Worm (Caenorhabditis elegans) whole organism, early embryonic: ENCODE data around the gene amdh-1.

ENCODE experiments used
- B0310.2 ChIP-seq: sonication (generic microtip); optimal IDR thresholded peaks from 2 replicates; lab custom pipeline; 2016; ENCODE audit warnings: mild to moderate bottlenecking, missing genetic modification characterization, missing compliant biosample characterization
- F13C5.2 ChIP-seq: sonication (generic microtip); optimal IDR thresholded peaks from 2 replicates; lab custom pipeline; 2017; ENCODE audit warnings: mild to moderate bottlenecking, missing genetic modification characterization, inconsistent platforms, missing compliant biosample characterization
- aly-1 ChIP-seq: sonication (generic microtip); optimal IDR thresholded peaks from 2 replicates; lab custom pipeline; 2016; ENCODE audit warnings: missing genetic modification characterization, missing compliant biosample characterization
- ama-1 ChIP-seq: fragments of 150-350 bp; optimal IDR thresholded peaks from 2 replicates; lab custom pipeline; 2014
- ceh-13 ChIP-seq: fragments of 200-800 bp; sonication (Bioruptor generic); optimal IDR thresholded peaks from 2 replicates; lab custom pipeline; 2018; ENCODE audit warnings: mild to moderate bottlenecking, missing genetic modification characterization, missing compliant biosample characterization
- ceh-36 ChIP-seq: sonication (generic microtip); optimal IDR thresholded peaks from 2 replicates; lab custom pipeline; 2016; ENCODE audit warnings: missing genetic modification characterization, inconsistent platforms, missing compliant biosample characterization
- flt-1 ChIP-seq: fragments of 200-800 bp; sonication (Bioruptor generic); IDR thresholded peaks from 2 replicates; pipeline ENCODE4 v1.3.6; 2022; ENCODE audit warnings: missing genetic modification characterization, missing compliant biosample characterization
- hmbx-1 ChIP-seq: sonication (generic microtip); optimal IDR thresholded peaks from 2 replicates; lab custom pipeline; 2016; ENCODE audit warnings: mild to moderate bottlenecking, missing genetic modification characterization, missing compliant biosample characterization
- hmg-4 ChIP-seq: fragments of 200-800 bp; sonication (Bioruptor generic); optimal IDR thresholded peaks from 2 replicates; lab custom pipeline; 2018; ENCODE audit warnings: mild to moderate bottlenecking, missing genetic modification characterization, missing compliant biosample characterization
- hnd-1 ChIP-seq: sonication (generic microtip); optimal IDR thresholded peaks from 2 replicates; lab custom pipeline; 2016; ENCODE audit warnings: missing genetic modification characterization, missing compliant biosample characterization
- pes-1 ChIP-seq: fragments of 200-800 bp; sonication (Bioruptor generic); IDR thresholded peaks from 2 replicates; pipeline ENCODE4 v1.3.6; 2022; ENCODE audit warnings: missing genetic modification reagents, missing genetic modification characterization, missing compliant biosample characterization
- scrt-1 ChIP-seq: fragments of 200-800 bp; sonication (Bioruptor generic); IDR thresholded peaks from 2 replicates; pipeline ENCODE4 v1.3.6; 2022; ENCODE audit warnings: missing genetic modification characterization, missing compliant biosample characterization
- tbx-37 ChIP-seq: fragments of 200-800 bp; sonication (Bioruptor generic); conservative IDR thresholded peaks from 2 replicates; pipeline ENCODE4 v1.3.6; 2022; ENCODE audit warnings: missing genetic modification reagents, missing genetic modification characterization, missing compliant biosample characterization
- tra-4 ChIP-seq: sonication (generic microtip); optimal IDR thresholded peaks from 2 replicates; lab custom pipeline; 2017; ENCODE audit warnings: missing genetic modification characterization, missing compliant biosample characterization

DNA sequence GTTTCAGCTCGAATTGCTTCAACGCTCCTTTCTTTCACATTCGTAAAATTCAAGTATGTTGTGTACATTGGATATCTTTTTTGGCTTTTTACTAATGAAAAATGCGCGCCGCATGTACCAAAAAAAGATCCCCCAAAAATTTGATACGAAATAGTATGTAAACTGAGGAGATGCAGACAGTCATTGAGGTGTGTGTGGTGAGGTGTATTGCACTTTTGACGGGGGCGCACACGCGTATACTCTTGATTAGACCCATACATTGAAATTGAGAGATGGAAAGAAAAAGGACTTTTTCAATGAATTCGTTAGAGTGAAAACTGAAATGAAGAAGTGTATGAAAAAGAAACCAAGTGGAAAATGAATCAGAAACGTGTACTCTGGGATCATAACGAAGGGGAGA, 30.2 kb upstream of the amdh-1 start:
- TF ChIP-seq ama-1 (lab: Kevin White, UChicago) = no peak
- TF ChIP-seq flt-1 (GFP tag; lab: Robert Waterston, UW) = no peak
- no peak for TF ChIP-seq hmbx-1 (tag; lab: Kevin White, UChicago)
- TF ChIP-seq aly-1 (tag; lab: Kevin White, UChicago) = no peak
- TF ChIP-seq ceh-36 (tag; lab: Kevin White, UChicago) = no peak
- TF ChIP-seq ceh-13 = no peak
- no peak for TF ChIP-seq tra-4 (tag; lab: Kevin White, UChicago)
- no peak for TF ChIP-seq scrt-1
- TF ChIP-seq tbx-37 (GFP tag; lab: Robert Waterston, UW) = no peak
- no peak for TF ChIP-seq B0310.2 (tag; lab: Kevin White, UChicago)
- TF ChIP-seq hnd-1 (tag; lab: Kevin White, UChicago) = no peak
- no peak for TF ChIP-seq F13C5.2 (tag; lab: Kevin White, UChicago)
- TF ChIP-seq hmg-4 = no peak
- no peak for TF ChIP-seq pes-1
